Worm (Caenorhabditis elegans) whole organism, L4 larva: ENCODE results near the gene clec-265.

Source experiments
- F37D6.2 ChIP-seq: sonication (generic microtip); optimal IDR thresholded peaks from 2 replicates; lab custom pipeline; 2016; ENCODE audit warnings: mild to moderate bottlenecking, missing genetic modification characterization, missing compliant biosample characterization
- Y48G9A.11 ChIP-seq: fragments of 200-800 bp; sonication (Bioruptor generic); IDR thresholded peaks from 2 replicates; pipeline ENCODE4 v1.3.6; 2022; ENCODE audit warnings: missing genetic modification reagents, missing genetic modification characterization, missing compliant biosample characterization
- ZK546.5 ChIP-seq, 2 experiments: sonication (generic microtip); optimal IDR thresholded peaks; 2 replicates each; lab custom pipeline; 2017; ENCODE audit warnings: missing biosample characterization in 2 of 2, missing genetic modification characterization in 2 of 2
- ceh-62 ChIP-seq: sonication (generic microtip); optimal IDR thresholded peaks from 2 replicates; lab custom pipeline; 2017; ENCODE audit warnings: missing biosample characterization, missing genetic modification characterization
- ceh-82 ChIP-seq: sonication (generic microtip); optimal IDR thresholded peaks from 2 replicates; lab custom pipeline; 2017; ENCODE audit warnings: missing biosample characterization, missing genetic modification characterization
- ctbp-1 ChIP-seq: fragments of 200-800 bp; sonication (Bioruptor generic); IDR thresholded peaks from 2 replicates; pipeline ENCODE4 v1.3.6; 2022; ENCODE audit warnings: missing genetic modification reagents, missing genetic modification characterization, missing compliant biosample characterization
- dmd-9 ChIP-seq: fragments of 200-800 bp; sonication (Bioruptor generic); IDR thresholded peaks from 2 replicates; pipeline ENCODE4 v1.3.6; 2022; ENCODE audit warnings: missing genetic modification reagents, missing genetic modification characterization, missing compliant biosample characterization
- dpl-1 ChIP-seq: fragments of 150-350 bp; optimal IDR thresholded peaks from 2 replicates; lab custom pipeline; 2014; ENCODE audit warnings: missing biosample characterization, missing genetic modification reagents, missing genetic modification characterization
- dve-1 ChIP-seq: sonication (generic microtip); optimal IDR thresholded peaks from 2 replicates; lab custom pipeline; 2017; ENCODE audit warnings: antibody characterized with exemption, mild to moderate bottlenecking, missing genetic modification characterization, missing compliant biosample characterization; ENCODE audit not compliant: insufficient read depth
- fos-1 ChIP-seq: fragments of 150-350 bp; optimal IDR thresholded peaks from 2 replicates; lab custom pipeline; 2014; ENCODE audit warnings: missing biosample characterization, missing genetic modification characterization
- lin-29 ChIP-seq: fragments of 200-800 bp; sonication (Bioruptor generic); IDR thresholded peaks from 2 replicates; pipeline ENCODE4 v1.3.6; 2022; ENCODE audit warnings: missing genetic modification reagents, missing genetic modification characterization, missing compliant biosample characterization
- lin-39 ChIP-seq: fragments of 150-350 bp; optimal IDR thresholded peaks from 2 replicates; lab custom pipeline; 2014; ENCODE audit warnings: missing biosample characterization, missing genetic modification reagents, missing genetic modification characterization
- lsy-2 ChIP-seq, 2 experiments: fragments of 150-350 bp in 1 of 2; sonication (generic microtip) in 1 of 2; optimal IDR thresholded peaks; 2 replicates each; lab custom pipeline; 2014 to 2017; ENCODE audit warnings: missing biosample characterization in 2 of 2, missing genetic modification characterization in 2 of 2
- madf-5 ChIP-seq, 2 experiments: fragments of 200-800 bp; sonication (Bioruptor generic); IDR thresholded peaks; 2 replicates each; pipeline ENCODE4 v1.3.6; 2022; ENCODE audit warnings: missing compliant biosample characterization in 2 of 2, missing genetic modification characterization in 2 of 2
- nhr-111 ChIP-seq: fragments of 200-800 bp; sonication (Bioruptor generic); optimal IDR thresholded peaks from 2 replicates; lab custom pipeline; 2018; ENCODE audit warnings: mild to moderate bottlenecking, missing genetic modification characterization, missing compliant biosample characterization
- nhr-25 ChIP-seq: sonication (generic microtip); optimal IDR thresholded peaks from 2 replicates; lab custom pipeline; 2017; ENCODE audit warnings: missing genetic modification characterization, mild to moderate bottlenecking, missing compliant biosample characterization, antibody characterized with exemption, moderate library complexity, borderline replicate concordance; ENCODE audit not compliant: insufficient read depth
- nhr-28 ChIP-seq: fragments of 150-350 bp; optimal IDR thresholded peaks from 2 replicates; lab custom pipeline; 2014; ENCODE audit warnings: missing biosample characterization, missing genetic modification characterization
- nhr-77 ChIP-seq: fragments of 150-350 bp; optimal IDR thresholded peaks from 2 replicates; lab custom pipeline; 2014; ENCODE audit warnings: missing biosample characterization, missing genetic modification characterization
- php-3 ChIP-seq: fragments of 200-800 bp; sonication (Bioruptor generic); IDR thresholded peaks from 2 replicates; pipeline ENCODE4 v1.3.6; 2022; ENCODE audit warnings: missing genetic modification reagents, missing genetic modification characterization, missing compliant biosample characterization
- set-16 ChIP-seq: fragments of 200-800 bp; sonication (Bioruptor generic); IDR thresholded peaks from 2 replicates; pipeline ENCODE4 v1.3.6; 2022; ENCODE audit warnings: missing genetic modification reagents, missing genetic modification characterization, missing compliant biosample characterization
- snpc-4 ChIP-seq: fragments of 150-350 bp; optimal IDR thresholded peaks from 2 replicates; lab custom pipeline; 2014; ENCODE audit warnings: missing biosample characterization, missing genetic modification characterization
- spr-3 ChIP-seq: fragments of 200-800 bp; sonication (Bioruptor generic); optimal IDR thresholded peaks from 2 replicates; lab custom pipeline; 2018; ENCODE audit warnings: mild to moderate bottlenecking, missing genetic modification characterization, missing compliant biosample characterization
- unc-62 ChIP-seq, 3 experiments: fragments of 150-350 bp in 1 of 3; sonication (generic microtip); optimal IDR thresholded peaks in 2 of 3; peaks in 1 of 3; 1 replicate in 1 of 3; 2 replicates in 2 of 3; lab custom pipeline; 2014 to 2017; ENCODE audit warnings: missing biosample characterization in 3 of 3, missing genetic modification characterization in 3 of 3, missing genetic modification reagents in 3 of 3, missing genotype in 1 of 3
- zag-1 ChIP-seq: fragments of 150-350 bp; optimal IDR thresholded peaks from 2 replicates; lab custom pipeline; 2014; ENCODE audit warnings: missing biosample characterization, missing genetic modification characterization
- zip-11 ChIP-seq: fragments of 200-800 bp; sonication (Bioruptor generic); IDR thresholded peaks from 2 replicates; pipeline ENCODE4 v1.3.6; 2022; ENCODE audit warnings: missing genetic modification characterization, missing compliant biosample characterization
- ztf-11 ChIP-seq: fragments of 150-350 bp; optimal IDR thresholded peaks from 2 replicates; lab custom pipeline; 2014; ENCODE audit warnings: missing biosample characterization, missing genetic modification characterization
- ztf-7 ChIP-seq: fragments of 150-350 bp; optimal IDR thresholded peaks from 2 replicates; lab custom pipeline; 2014; ENCODE audit warnings: missing biosample characterization, missing genetic modification characterization

Gene clec-265

DNA sequence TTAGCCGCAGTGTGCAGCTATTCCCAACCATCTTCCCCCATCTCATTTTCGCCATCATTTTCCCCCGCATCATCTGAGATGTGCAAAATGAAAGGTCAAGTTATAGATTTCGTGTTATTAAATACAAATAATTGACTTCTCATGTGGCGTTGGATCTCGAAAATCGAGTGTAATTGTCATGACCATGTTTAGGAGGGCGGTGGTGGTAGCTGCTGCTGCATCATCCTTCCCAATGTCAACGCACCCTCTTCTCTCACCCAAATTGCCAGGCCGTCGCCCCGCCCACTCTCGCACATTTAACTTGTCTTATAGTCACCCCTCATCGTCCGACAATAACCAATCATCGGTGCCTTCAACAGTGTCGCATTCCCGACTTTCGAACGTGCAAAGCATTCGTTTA is 31.7 kb downstream of the clec-265 start, which contains the start of gene ceh-30:
Gene ceh-30 (plus strand): TSS at position 301 of the 400 bp plus-strand sequence.
- peak; percentile 29; the same call in 1 of the 2 replicates for TF ChIP-seq set-16
- TF ChIP-seq ctbp-1 (GFP tag; lab: Robert Waterston, UW), result no peak
- TF ChIP-seq zip-11 (GFP tag; lab: Robert Waterston, UW), result no peak
- TF ChIP-seq dpl-1 (GFP tag; lab: Kevin White, UChicago), result no peak

DNA sequence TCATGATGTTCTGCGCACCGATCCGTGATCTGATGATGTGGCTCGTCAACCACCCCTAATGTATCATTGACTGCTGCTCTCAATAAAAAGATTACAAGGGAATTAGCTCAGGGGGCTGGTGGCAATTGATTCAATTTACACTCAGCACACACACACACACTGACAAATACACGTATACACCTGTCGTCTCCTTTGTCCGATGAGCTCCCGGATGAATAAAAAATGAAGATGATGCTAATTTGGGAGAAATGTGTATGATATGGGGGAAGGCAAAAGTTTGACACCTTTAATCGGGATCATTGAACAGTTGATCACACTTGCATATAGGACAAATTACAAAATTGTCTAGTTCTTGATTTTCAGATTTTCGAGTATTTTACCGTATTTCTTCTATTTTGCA is 35.5 kb downstream of the clec-265 start:
- TF ChIP-seq lin-29 (GFP tag; lab: Robert Waterston, UW), result no peak
- peak in 1 of 2 experiments; percentile 98 for TF ChIP-seq unc-62 (GFP tag; optimal IDR thresholded peaks at IDR 0.05 in 1 of 2; lab: Kevin White, UChicago)
- TF ChIP-seq unc-62 (tag; optimal IDR thresholded peaks at IDR 0.05; lab: Kevin White, UChicago), result no peak
- TF ChIP-seq, all 104 proteins: peak for 1

DNA sequence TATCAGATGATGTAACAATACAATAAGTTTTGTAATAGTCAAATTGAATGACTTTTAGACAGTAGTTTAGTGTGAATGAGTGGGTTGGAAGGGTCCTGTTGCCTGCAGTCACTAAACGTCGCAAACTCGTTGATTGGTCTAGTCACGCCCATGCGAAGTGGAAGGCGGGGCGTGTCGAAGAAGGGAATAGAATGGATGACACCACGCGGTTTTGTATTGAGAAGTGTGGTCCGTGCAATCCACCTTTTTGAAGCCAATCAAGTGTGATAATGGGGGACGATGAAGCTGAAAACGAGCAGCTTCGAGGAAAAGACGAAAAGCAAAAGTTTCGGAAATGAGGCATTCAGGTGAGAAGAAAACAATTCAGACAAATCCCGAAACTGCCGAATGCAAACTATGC is 38.7 kb downstream of the clec-265 start, which contains the start of gene ceh-31:
Gene ceh-31 (minus strand): TSS at position 101 of the 400 bp plus-strand sequence.
- TF ChIP-seq ZK546.5 (tag; optimal IDR thresholded peaks at IDR 0.05; lab: Kevin White, UChicago), result no peak
- no peak for TF ChIP-seq Y48G9A.11
- no peak for TF ChIP-seq F37D6.2 (tag; lab: Kevin White, UChicago)
- no peak for TF ChIP-seq nhr-28 (tag; lab: Kevin White, UChicago)
- TF ChIP-seq, all 104 proteins: peak for 0

DNA sequence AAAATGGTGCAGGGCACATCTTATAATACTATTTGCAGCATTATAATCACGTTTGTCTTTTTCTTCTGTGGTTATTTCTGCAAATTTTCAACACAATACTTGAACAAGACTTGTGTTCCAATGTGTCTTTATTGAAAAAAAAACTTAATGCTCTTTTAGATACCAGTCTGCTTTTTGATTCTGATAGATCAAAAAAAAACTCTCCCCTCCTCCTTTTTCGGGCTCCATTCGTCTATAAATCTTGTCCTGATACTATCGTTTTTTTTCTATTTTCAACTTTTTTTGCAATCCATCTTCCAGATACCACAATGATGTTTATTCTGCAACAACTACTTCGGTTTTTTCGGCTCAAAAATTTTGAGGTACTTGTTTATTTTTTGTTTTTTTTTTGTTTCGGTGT is 49.2 kb downstream of the clec-265 start, which contains the start of gene twk-16:
Gene twk-16 (plus strand): TSS at position 301 of the 400 bp plus-strand sequence.
- TF ChIP-seq lin-39 (tag; lab: Kevin White, UChicago) (no peak), lsy-2 (tag; optimal IDR thresholded peaks at IDR 0.05; lab: Kevin White, UChicago) (no peak), php-3 (GFP tag; lab: Robert Waterston, UW) (no peak), fos-1 (tag; lab: Kevin White, UChicago) (no peak), lin-29 (GFP tag; lab: Robert Waterston, UW) (no peak), spr-3 (no peak), nhr-25 (tag; lab: Kevin White, UChicago) (no peak), dmd-9 (GFP tag; lab: Robert Waterston, UW) (no peak), ceh-82 (tag; lab: Kevin White, UChicago) (no peak), ztf-11 (tag; lab: Kevin White, UChicago) (no peak), nhr-111 (no peak), zip-11 (GFP tag; lab: Robert Waterston, UW) (no peak), nhr-77 (tag; lab: Kevin White, UChicago) (no peak), madf-5 (GFP tag; IDR thresholded peaks at IDR 0.05; lab: Robert Waterston, UW) (no peak), dve-1 (tag; lab: Kevin White, UChicago) (no peak), ztf-7 (no peak), zag-1 (tag; lab: Kevin White, UChicago) (no peak), ceh-62 (tag; lab: Kevin White, UChicago) (no peak), snpc-4 (tag; lab: Kevin White, UChicago) (no peak)
- TF ChIP-seq, all 104 proteins: peak for 0
